Fruit fly (Drosophila melanogaster) whole organism, pupa: ENCODE data around the gene RYa-R.
A peak's percentile ranks its signal among the peaks of the same experiment; 100 is the strongest.

ENCODE experiments used
- CG10348 ChIP-seq: fragments of 200-800 bp; sonication (Bioruptor generic); IDR thresholded peaks from 2 replicates; pipeline ENCODE4 v1.3.6; 2022; ENCODE audit warnings: missing biosample characterization, missing genetic modification characterization
- CG12605 ChIP-seq: fragments of 200-800 bp; sonication (Bioruptor generic); IDR thresholded peaks from 2 replicates; pipeline ENCODE4 v1.3.6; 2022; ENCODE audit warnings: missing biosample characterization, missing genetic modification characterization
- CG13204 ChIP-seq: fragments of 200-800 bp; sonication (Bioruptor generic); optimal IDR thresholded peaks from 2 replicates; lab custom pipeline; 2018; ENCODE audit warnings: missing biosample characterization, mild to moderate bottlenecking, missing genetic modification characterization, moderate library complexity
- CG14655 ChIP-seq: fragments of 200-800 bp; sonication (Bioruptor generic); optimal IDR thresholded peaks from 3 replicates; lab custom pipeline; 2017; ENCODE audit warnings: mild to moderate bottlenecking, missing biosample characterization, missing genetic modification reagents, missing genetic modification characterization
- CG15710 ChIP-seq: fragments of 200-800 bp; sonication (Bioruptor generic); optimal IDR thresholded peaks from 2 replicates; lab custom pipeline; 2018; ENCODE audit warnings: missing biosample characterization, mild to moderate bottlenecking, missing genetic modification characterization, moderate library complexity
- CG17806 ChIP-seq: fragments of 200-800 bp; sonication (Bioruptor generic); optimal IDR thresholded peaks from 2 replicates; lab custom pipeline; 2018; ENCODE audit warnings: missing biosample characterization, mild to moderate bottlenecking, missing genetic modification characterization, moderate library complexity
- CG32121 ChIP-seq: fragments of 200-800 bp; sonication (Bioruptor generic); IDR thresholded peaks from 2 replicates; pipeline ENCODE4 v1.3.6; 2022; ENCODE audit warnings: missing biosample characterization, missing genetic modification characterization
- CG34367 ChIP-seq: fragments of 200-800 bp; sonication (Bioruptor generic); optimal IDR thresholded peaks from 2 replicates; lab custom pipeline; 2018; ENCODE audit warnings: missing biosample characterization, mild to moderate bottlenecking, missing genetic modification characterization
- CG4496 ChIP-seq: fragments of 200-800 bp; sonication (Bioruptor generic); IDR thresholded peaks from 3 replicates; pipeline ENCODE4 v1.3.6; 2022; ENCODE audit warnings: missing biosample characterization, missing genetic modification characterization
- CG8159 ChIP-seq: fragments of 200-800 bp; sonication (Bioruptor generic); optimal IDR thresholded peaks from 3 replicates; lab custom pipeline; 2018; ENCODE audit warnings: missing biosample characterization, mild to moderate bottlenecking, missing genetic modification characterization, moderate library complexity
- CG8301 ChIP-seq: fragments of 200-800 bp; sonication (Bioruptor generic); optimal IDR thresholded peaks from 2 replicates; lab custom pipeline; 2018; ENCODE audit warnings: missing biosample characterization, mild to moderate bottlenecking, missing genetic modification characterization
- CG9948 ChIP-seq: fragments of 200-800 bp; sonication (Bioruptor generic); optimal IDR thresholded peaks from 2 replicates; lab custom pipeline; 2018; ENCODE audit warnings: missing biosample characterization, mild to moderate bottlenecking, missing genetic modification characterization, moderate library complexity
- D1 ChIP-seq: fragments of 200-800 bp; sonication (Bioruptor generic); optimal IDR thresholded peaks from 2 replicates; lab custom pipeline; 2018; ENCODE audit warnings: missing biosample characterization, mild to moderate bottlenecking, missing genetic modification characterization, moderate library complexity
- EcR ChIP-seq: fragments of 200-800 bp; sonication (Bioruptor generic); optimal IDR thresholded peaks from 3 replicates; lab custom pipeline; 2019; ENCODE audit warnings: missing biosample characterization, missing genetic modification characterization, mild to moderate bottlenecking, moderate library complexity, missing genetic modification reagents
- Ets98B ChIP-seq: fragments of 200-800 bp; sonication (Bioruptor generic); IDR thresholded peaks from 2 replicates; pipeline ENCODE4 v1.3.6; 2022; ENCODE audit warnings: missing biosample characterization, missing genetic modification characterization
- Pif1A ChIP-seq: fragments of 200-800 bp; sonication (Bioruptor generic); optimal IDR thresholded peaks from 3 replicates; lab custom pipeline; 2016; ENCODE audit warnings: missing biosample characterization, missing genetic modification characterization
- Pif1B ChIP-seq: fragments of 200-800 bp; sonication (Bioruptor generic); optimal IDR thresholded peaks from 3 replicates; lab custom pipeline; 2016; ENCODE audit warnings: missing biosample characterization, missing genetic modification characterization
- Snoo ChIP-seq: fragments of 200-800 bp; sonication (Bioruptor generic); optimal IDR thresholded peaks from 3 replicates; lab custom pipeline; 2017; ENCODE audit warnings: missing biosample characterization, mild to moderate bottlenecking, missing genetic modification characterization, inconsistent platforms
- fd96Ca ChIP-seq: fragments of 200-800 bp; sonication (Bioruptor generic); IDR thresholded peaks from 3 replicates; pipeline ENCODE4 v1.3.6; 2022; ENCODE audit warnings: missing biosample characterization, missing genetic modification characterization
- gl ChIP-seq: fragments of 200-800 bp; sonication (Bioruptor generic); optimal IDR thresholded peaks from 2 replicates; lab custom pipeline; 2018; ENCODE audit warnings: missing biosample characterization, mild to moderate bottlenecking, missing genetic modification characterization
- rn ChIP-seq: fragments of 200-800 bp; sonication (Bioruptor generic); IDR thresholded peaks from 2 replicates; pipeline ENCODE4 v1.3.6; 2022; ENCODE audit warnings: missing biosample characterization, missing genetic modification characterization

RYa-R gene

dm6 chr3R:26954020-26954672 lies 42.6 kb upstream of the RYa-R start:
- TF ChIP-seq CG8159 (tag; lab: Kevin White, UChicago) (peak; percentile 96), gl (tag; lab: Kevin White, UChicago) (peak; percentile 94), EcR (GFP tag; lab: Kevin White, UChicago) (peak; percentile 86), CG8301 (tag; lab: Kevin White, UChicago) (peak; percentile 86), CG9948 (tag; lab: Kevin White, UChicago) (peak; percentile 96), D1 (tag; lab: Kevin White, UChicago) (peak; percentile 94), rn (peak; percentile 95), CG34367 (tag; lab: Kevin White, UChicago) (peak; percentile 96), fd96Ca (GFP tag; lab: Robert Waterston, UW) (peak; percentile 91), Snoo (tag; lab: Kevin White, UChicago) (peak; percentile 93), Ets98B (GFP tag; lab: Robert Waterston, UW) (peak; percentile 96), CG32121 (GFP tag; lab: Robert Waterston, UW) (peak; percentile 94), CG14655 (GFP tag; lab: Kevin White, UChicago) (peak; percentile 90), CG15710 (peak; percentile 97), CG10348 (peak; percentile 71), CG12605 (GFP tag; lab: Robert Waterston, UW) (peak; percentile 95), CG17806 (tag; lab: Kevin White, UChicago) (peak; percentile 97), CG4496 (peak; percentile 96), Pif1A (GFP tag; lab: Kevin White, UChicago) (peak; percentile 88), Pif1B (GFP tag; lab: Kevin White, UChicago) (peak; percentile 92), CG13204 (peak; percentile 85)
- TF ChIP-seq, all 21 proteins: peak for 21

DNA sequence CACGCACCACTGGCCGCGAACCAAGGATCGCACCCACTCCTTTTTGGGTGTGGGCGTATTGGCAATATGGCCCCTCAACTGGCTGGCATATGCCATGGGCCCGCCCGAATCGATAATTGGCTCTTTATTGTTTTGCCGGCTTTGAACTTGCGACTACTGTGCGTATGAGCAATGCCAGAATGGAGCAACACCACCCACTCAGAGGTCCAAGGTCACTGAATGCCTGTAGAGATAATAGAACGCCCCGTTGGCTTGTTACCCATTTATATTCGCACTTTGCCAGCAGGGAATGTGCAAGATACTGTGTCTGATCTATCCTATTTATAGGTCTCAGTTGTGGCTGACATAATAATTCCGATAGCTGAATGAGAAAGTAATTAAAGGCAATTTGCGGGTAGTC lies 41.3 kb upstream of the RYa-R start:
- TF ChIP-seq EcR (GFP tag; lab: Kevin White, UChicago) = no peak
- no peak for TF ChIP-seq Snoo (tag; lab: Kevin White, UChicago)

DNA sequence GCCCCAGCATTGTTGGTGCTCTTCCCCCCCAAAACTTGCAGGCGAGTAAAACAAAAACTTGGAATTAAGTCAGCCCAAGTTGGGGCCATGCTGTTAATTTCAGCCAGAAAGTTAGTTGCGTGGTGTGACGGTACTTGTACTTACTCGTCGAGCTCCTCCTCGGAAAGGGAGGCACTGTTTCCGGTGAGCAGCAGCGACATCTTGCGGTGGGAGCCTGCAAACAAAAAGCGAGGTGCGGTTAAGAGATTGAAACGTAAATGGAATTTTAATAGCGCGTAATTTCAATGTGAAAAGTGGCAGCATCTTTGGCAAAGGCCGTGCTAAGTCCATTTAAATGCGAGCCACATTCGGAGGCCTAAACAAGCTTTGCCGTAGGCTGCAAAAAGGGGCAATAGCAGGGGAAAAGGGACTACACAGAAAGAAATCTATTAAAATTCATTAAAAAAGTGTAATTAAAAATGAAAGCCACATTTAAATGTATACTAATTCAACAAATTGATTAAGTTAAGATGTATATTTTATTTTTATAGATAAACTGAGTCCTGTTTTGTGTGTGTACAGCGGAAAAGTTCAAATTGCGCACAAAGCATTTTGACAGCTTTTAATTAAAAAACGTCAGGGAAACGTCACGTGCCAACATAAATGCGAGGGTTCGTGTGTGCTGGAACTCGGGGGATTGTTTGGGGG lies 40.3 kb upstream of the RYa-R start:
- TF ChIP-seq CG4496 (no peak; the same call in 2 of the 3 replicates), Ets98B (GFP tag; lab: Robert Waterston, UW) (no peak), CG8301 (tag; lab: Kevin White, UChicago) (no peak), Pif1B (GFP tag; lab: Kevin White, UChicago) (no peak), EcR (GFP tag; lab: Kevin White, UChicago) (no peak), CG14655 (GFP tag; lab: Kevin White, UChicago) (no peak), rn (no peak), CG10348 (no peak), CG17806 (tag; lab: Kevin White, UChicago) (no peak), CG13204 (no peak), CG32121 (GFP tag; lab: Robert Waterston, UW) (no peak), CG12605 (GFP tag; lab: Robert Waterston, UW) (no peak), CG9948 (tag; lab: Kevin White, UChicago) (no peak), D1 (tag; lab: Kevin White, UChicago) (no peak), CG15710 (no peak), Pif1A (GFP tag; lab: Kevin White, UChicago) (no peak)

DNA sequence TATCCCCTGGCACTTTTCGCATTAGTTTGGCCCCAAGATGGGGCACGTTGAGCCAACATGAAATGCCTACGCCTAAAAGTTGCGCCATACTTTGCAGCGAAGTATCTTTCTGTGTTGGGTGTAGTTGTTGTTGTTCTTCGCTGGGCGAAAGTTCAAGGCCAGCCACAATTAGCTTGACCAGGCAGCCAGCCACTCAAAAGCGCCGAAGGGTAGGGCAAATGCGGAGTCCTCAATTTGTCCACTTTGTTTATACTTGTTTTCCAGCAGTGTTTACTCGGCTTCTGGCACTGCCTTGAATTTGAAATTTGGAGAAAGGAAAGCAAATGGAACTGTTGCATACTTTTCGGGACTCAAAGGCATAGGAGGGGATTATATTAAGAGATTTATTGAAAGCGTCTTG lies 39.6 kb upstream of the RYa-R start:
- peak; percentile 25 for TF ChIP-seq EcR (GFP tag; lab: Kevin White, UChicago)
- TF ChIP-seq rn = no peak
- TF ChIP-seq CG17806 (tag; lab: Kevin White, UChicago) = no peak
- no peak for TF ChIP-seq D1 (tag; lab: Kevin White, UChicago)
- TF ChIP-seq CG15710 = no peak

DNA sequence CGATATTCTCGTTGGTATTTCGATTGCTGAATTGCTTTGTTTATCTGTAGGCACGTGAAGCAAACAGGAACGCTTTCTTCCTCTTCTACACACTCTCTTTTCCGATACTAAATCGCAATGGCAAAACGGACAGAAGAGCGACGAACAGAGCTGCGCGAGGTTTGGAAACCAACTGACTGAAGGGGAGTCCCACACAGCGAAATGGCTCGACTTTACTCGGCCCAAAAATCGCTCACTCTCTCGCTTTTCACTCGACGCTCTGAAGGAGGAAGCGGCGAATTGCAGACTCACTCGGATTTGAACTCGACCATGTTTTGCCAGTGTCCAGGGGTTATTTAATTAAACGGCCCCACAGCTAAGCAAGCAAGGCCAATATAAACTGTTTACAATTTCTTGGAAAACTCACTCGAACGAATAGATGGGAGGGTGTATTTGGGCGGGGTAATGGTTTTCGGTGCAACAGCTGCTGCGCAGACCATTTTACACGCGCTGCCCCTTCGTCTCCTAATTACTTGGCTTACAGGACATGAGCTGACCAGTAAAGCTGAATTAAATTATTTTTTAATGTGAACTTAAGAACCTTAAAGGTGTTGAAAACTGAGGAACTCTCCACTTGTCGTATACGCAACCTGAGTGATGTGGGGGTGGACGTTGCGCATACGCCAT lies 38.3 kb upstream of the RYa-R start, which contains the start of gene CG6330:
CG6330 (minus strand) TSS at position 178 of the 666 bp plus-strand sequence.
- TF ChIP-seq fd96Ca (GFP tag; lab: Robert Waterston, UW) (no peak), CG32121 (GFP tag; lab: Robert Waterston, UW) (no peak), Ets98B (GFP tag; lab: Robert Waterston, UW) (no peak), CG12605 (GFP tag; lab: Robert Waterston, UW) (no peak), Pif1A (GFP tag; lab: Kevin White, UChicago) (no peak), CG13204 (no peak), Pif1B (GFP tag; lab: Kevin White, UChicago) (no peak), D1 (tag; lab: Kevin White, UChicago) (no peak), Snoo (tag; lab: Kevin White, UChicago) (no peak), CG8301 (tag; lab: Kevin White, UChicago) (no peak), EcR (GFP tag; lab: Kevin White, UChicago) (no peak), CG4496 (no peak), gl (tag; lab: Kevin White, UChicago) (no peak), CG10348 (no peak)
